Worm (Caenorhabditis elegans): ENCODE data around the gene elo-7.

Gene elo-7

ce11 chrIV:9508612-9509011 lies 21.1 kb upstream of the elo-7 start, which contains the start of gene ethe-1:
Gene ethe-1 (minus strand): TSS chrIV:9508761.
- peak; percentile 18 for TF ChIP-seq nhr-80 (tag; optimal IDR thresholded peaks at IDR 0.05)
- no peak for TF ChIP-seq ztf-22 (GFP tag; optimal IDR thresholded peaks at IDR 0.05)
- TF ChIP-seq sea-2 (GFP tag; IDR thresholded peaks at IDR 0.05) = no peak
- TF ChIP-seq Y56A3A.18 (GFP tag; IDR thresholded peaks at IDR 0.05) = no peak
- no peak for TF ChIP-seq ztf-26 (tag; optimal IDR thresholded peaks at IDR 0.05)
- no peak for TF ChIP-seq madf-6 (GFP tag; IDR thresholded peaks at IDR 0.05)
- no peak for TF ChIP-seq snpc-4 (GFP tag; optimal IDR thresholded peaks at IDR 0.05)
- peak; percentile 9 to 47 (median 38) for TF ChIP-seq snpc-4 (tag; optimal IDR thresholded peaks at IDR 0.05)
- TF ChIP-seq nhr-27 (tag; optimal IDR thresholded peaks at IDR 0.05) = no peak
- TF ChIP-seq D2030.7 (GFP tag; IDR thresholded peaks at IDR 0.05) = no peak
- no peak for TF ChIP-seq bed-1 (GFP tag; IDR thresholded peaks at IDR 0.05)
- TF ChIP-seq F57C9.4 (tag; optimal IDR thresholded peaks at IDR 0.05) = no peak
- no peak for TF ChIP-seq zfh-2 (GFP tag; conservative IDR thresholded peaks at IDR 0.05)
- no peak for TF ChIP-seq B0336.3 (GFP tag; IDR thresholded peaks at IDR 0.05)

- no peak for TF ChIP-seq F33H1.4 (GFP tag; IDR thresholded peaks at IDR 0.05)
- TF ChIP-seq C06A6.2 (GFP tag; conservative IDR thresholded peaks at IDR 0.05) = no peak
- no peak for TF ChIP-seq hmg-20 (GFP tag; IDR thresholded peaks at IDR 0.05)
- no peak for TF ChIP-seq nhr-27 (tag; optimal IDR thresholded peaks at IDR 0.05)
- TF ChIP-seq dox-1 (GFP tag; IDR thresholded peaks at IDR 0.05) = no peak
- no peak for TF ChIP-seq lsy-27 (tag; optimal IDR thresholded peaks at IDR 0.05; ENCODE audit: borderline replicate concordance, insufficient read depth)
- TF ChIP-seq rcor-1 (GFP tag; IDR thresholded peaks at IDR 0.05) = peak; percentile 7; the same call in 1 of the 2 replicates
- no peak for TF ChIP-seq tbp1 (GFP tag; optimal IDR thresholded peaks at IDR 0.05)
- no peak for TF ChIP-seq ztf-3 (GFP tag; optimal IDR thresholded peaks at IDR 0.05)
- TF ChIP-seq bed-2 (GFP tag; IDR thresholded peaks at IDR 0.05) = no peak
- TF ChIP-seq sptf-2 (GFP tag; optimal IDR thresholded peaks at IDR 0.05) = no peak
- TF ChIP-seq madf-6 (GFP tag; IDR thresholded peaks at IDR 0.05) = peak; percentile 7; the same call in 1 of the 2 replicates
- no peak for TF ChIP-seq hmg-1.2 (GFP tag; IDR thresholded peaks at IDR 0.05)
- no peak for TF ChIP-seq ekl-4 (GFP tag; IDR thresholded peaks at IDR 0.05)
- TF ChIP-seq ZK185.1 (tag; optimal IDR thresholded peaks at IDR 0.05; ENCODE audit: poor library complexity, severe bottlenecking) = no peak
- no peak for TF ChIP-seq aptf-3 (GFP tag; IDR thresholded peaks at IDR 0.05)
- no peak for TF ChIP-seq gei-17 (GFP tag; optimal IDR thresholded peaks at IDR 0.05)
- TF ChIP-seq Y53G8AR.9 (GFP tag; conservative IDR thresholded peaks at IDR 0.05) = no peak
- no peak for TF ChIP-seq B0019.2 (GFP tag; conservative IDR thresholded peaks at IDR 0.05)
- TF ChIP-seq madf-10 (tag; optimal IDR thresholded peaks at IDR 0.05) = no peak
- TF ChIP-seq ceh-40 (GFP tag; IDR thresholded peaks at IDR 0.05) = no peak
- TF ChIP-seq F22D6.2 (tag; optimal IDR thresholded peaks at IDR 0.05) = no peak
- no peak for TF ChIP-seq nhr-179 (tag; optimal IDR thresholded peaks at IDR 0.05)
- TF ChIP-seq cebp-1 (GFP tag; IDR thresholded peaks at IDR 0.05) = no peak
- peak; percentile 8 for TF ChIP-seq cebp-1 (tag; optimal IDR thresholded peaks at IDR 0.05)
Measured at ce11 chrIV:9510439-9510838, 19.3 kb upstream of the elo-7 start, which contains the start of gene C33A12.4. Gene C33A12.4 (minus strand): TSS chrIV:9510569.

- TF ChIP-seq hmg-1.2 (GFP tag; IDR thresholded peaks at IDR 0.05) (peak; percentile 89), repo-1 (tag; optimal IDR thresholded peaks at IDR 0.05) (peak; percentile 76), lin-54 (GFP tag; optimal IDR thresholded peaks at IDR 0.05) (peak; percentile 46), C17E4.6 (GFP tag; IDR thresholded peaks at IDR 0.05) (0 out of 2 replicates have a peak, but pooled peaks have one; percentile 47), F33H1.4 (GFP tag; IDR thresholded peaks at IDR 0.05) (peak; percentile 22; the same call in 1 of the 2 replicates), F10E7.11 (tag; optimal IDR thresholded peaks at IDR 0.05) (no peak), ztf-18 (tag; optimal IDR thresholded peaks at IDR 0.05) (peak; percentile 2), mel-28 (tag; optimal IDR thresholded peaks at IDR 0.05; ENCODE audit: borderline replicate concordance) (no peak), mes-4 (tag; optimal IDR thresholded peaks at IDR 0.05) (no peak), snpc-3.4 (tag; optimal IDR thresholded peaks at IDR 0.05) (peak; percentile 11), F39B2.1 (GFP tag; IDR thresholded peaks at IDR 0.05) (no peak), gei-17 (GFP tag; optimal IDR thresholded peaks at IDR 0.05) (peak; percentile 55), lin-35 (GFP tag; optimal IDR thresholded peaks at IDR 0.05) (peak in 1 of 3 experiments; percentile 61), F49E8.2 (tag; optimal IDR thresholded peaks at IDR 0.05; ENCODE audit: insufficient read depth) (peak; percentile 56), bed-2 (GFP tag; IDR thresholded peaks at IDR 0.05) (no peak)
Measured at ce11 chrIV:9511221-9511638, 18.5 kb upstream of the elo-7 start.

Measured in whole organism, young adult.